Fruit fly (Drosophila melanogaster): Measurements from ENCODE around the gene CG31909.

The CG31909 gene

dm6 chr2L:7291968-7292367 is 34.7 kb downstream of the CG31909 start (continued):
- TF ChIP-seq CG17186 (GFP tag; optimal IDR thresholded peaks at IDR 0.05) (no peak), otp (GFP tag; IDR thresholded peaks at IDR 0.05) (no peak), pnt (GFP tag; optimal IDR thresholded peaks at IDR 0.05) (no peak), CrebB (tag; optimal IDR thresholded peaks at IDR 0.05) (no peak), lov (optimal IDR thresholded peaks at IDR 0.05) (no peak), lov (GFP tag; IDR thresholded peaks at IDR 0.05) (no peak), ara (GFP tag; IDR thresholded peaks at IDR 0.05) (peak; percentile 28; the same call in 1 of the 2 replicates), Blimp-1 (GFP tag; optimal IDR thresholded peaks at IDR 0.05) (peak; percentile 20), CG18764 (GFP tag; optimal IDR thresholded peaks at IDR 0.05) (no peak), run (tag; optimal IDR thresholded peaks at IDR 0.05) (no peak), E2f2 (GFP tag; IDR thresholded peaks at IDR 0.05) (no peak), CG3407 (GFP tag; optimal IDR thresholded peaks at IDR 0.05) (peak; percentile 31), gsb-n (tag; optimal IDR thresholded peaks at IDR 0.05) (peak; percentile 45), Hsf (GFP tag; optimal IDR thresholded peaks at IDR 0.05) (peak; percentile 1), psq (GFP tag; optimal IDR thresholded peaks at IDR 0.05) (no peak), Sry-β (GFP tag; optimal IDR thresholded peaks at IDR 0.05) (no peak), sisA (GFP tag; IDR thresholded peaks at IDR 0.05) (0 out of 2 replicates have a peak, but pooled peaks have one; percentile 28), CG1792 (GFP tag; optimal IDR thresholded peaks at IDR 0.05) (no peak), gem (tag; optimal IDR thresholded peaks at IDR 0.05) (peak; percentile 59), CG10959 (GFP tag; IDR thresholded peaks at IDR 0.05) (peak; percentile 49), D19B (GFP tag; optimal IDR thresholded peaks at IDR 0.05) (no peak), grau (tag; optimal IDR thresholded peaks at IDR 0.05) (peak; percentile 21), CG15514 (GFP tag; optimal IDR thresholded peaks at IDR 0.05) (no peak), CG32767 (GFP tag; IDR thresholded peaks at IDR 0.05) (0 out of 2 replicates have a peak, but pooled peaks have one; percentile 10), CG7928 (GFP tag; optimal IDR thresholded peaks at IDR 0.05) (no peak), CG17328 (GFP tag; IDR thresholded peaks at IDR 0.05) (peak; percentile 38; the same call in 1 of the 2 replicates), CG32772 (GFP tag; IDR thresholded peaks at IDR 0.05) (no peak), Atf6 (GFP tag; IDR thresholded peaks at IDR 0.05) (no peak), NC2β (GFP tag; optimal IDR thresholded peaks at IDR 0.05) (no peak), CG6689 (GFP tag; IDR thresholded peaks at IDR 0.05) (peak; percentile 19; the same call in 1 of the 2 replicates), bowl (GFP tag; IDR thresholded peaks at IDR 0.05) (no peak), Lim3 (GFP tag; IDR thresholded peaks at IDR 0.05) (no peak), CG10209 (GFP tag; optimal IDR thresholded peaks at IDR 0.05) (peak; percentile 2), pho (GFP tag; optimal IDR thresholded peaks at IDR 0.05) (no peak), CG11560 (tag; IDR thresholded peaks at IDR 0.05) (no peak), Hr3 (GFP tag; optimal IDR thresholded peaks at IDR 0.05) (peak; percentile 0), onecut (GFP tag; IDR thresholded peaks at IDR 0.05) (no peak), Hr51 (GFP tag; optimal IDR thresholded peaks at IDR 0.05) (no peak), br (optimal IDR thresholded peaks at IDR 0.05) (no peak), Poxn (GFP tag; IDR thresholded peaks at IDR 0.05) (no peak), CG4360 (GFP tag; IDR thresholded peaks at IDR 0.05) (no peak), row (GFP tag; IDR thresholded peaks at IDR 0.05) (peak; percentile 54), CG6854 (GFP tag; optimal IDR thresholded peaks at IDR 0.05) (no peak), Hmx (GFP tag; optimal IDR thresholded peaks at IDR 0.05) (no peak), CG17568 (GFP tag; optimal IDR thresholded peaks at IDR 0.05) (no peak), CG10543 (GFP tag; optimal IDR thresholded peaks at IDR 0.05) (no peak), cad (GFP tag; optimal IDR thresholded peaks at IDR 0.05) (no peak), CG11085 (GFP tag; IDR thresholded peaks at IDR 0.05) (no peak), caup (GFP tag; optimal IDR thresholded peaks at IDR 0.05; ENCODE audit: severe bottlenecking) (no peak), ewg (GFP tag; optimal IDR thresholded peaks at IDR 0.05) (no peak), zf30C (GFP tag; optimal IDR thresholded peaks at IDR 0.05) (peak; percentile 50), Bdp1 (GFP tag; optimal IDR thresholded peaks at IDR 0.05) (no peak), CG8924 (tag; optimal IDR thresholded peaks at IDR 0.05) (peak; percentile 16)
